Fruit fly (Drosophila melanogaster) whole organism, embryonic: ENCODE results near the gene mthl11.

Source experiments
- Aef1 ChIP-seq: fragments of 200-800 bp; sonication (Bioruptor generic); IDR thresholded peaks from 3 replicates; pipeline ENCODE4 v1.3.6; 2022; ENCODE audit warnings: missing biosample characterization, missing genetic modification characterization
- CG10274 ChIP-seq: fragments of 200-800 bp; sonication (Bioruptor generic); optimal IDR thresholded peaks from 3 replicates; lab custom pipeline; 2017; ENCODE audit warnings: missing biosample characterization, mild to moderate bottlenecking, missing genetic modification characterization
- CG10366 ChIP-seq: fragments of 200-800 bp; sonication (Bioruptor generic); IDR thresholded peaks from 2 replicates; pipeline ENCODE4 v1.3.6; 2022; ENCODE audit warnings: missing biosample characterization, missing genetic modification characterization
- CG11247 ChIP-seq: fragments of 200-800 bp; sonication (Bioruptor generic); IDR thresholded peaks from 2 replicates; pipeline ENCODE4 v1.3.6; 2022; ENCODE audit warnings: missing biosample characterization, missing genetic modification characterization
- CG11695 ChIP-seq: fragments of 200-800 bp; sonication (Bioruptor generic); IDR thresholded peaks from 3 replicates; pipeline ENCODE4 v1.3.6; 2022; ENCODE audit warnings: missing biosample characterization, missing genetic modification characterization
- CG12659 ChIP-seq: fragments of 200-800 bp; sonication (Bioruptor generic); optimal IDR thresholded peaks from 3 replicates; lab custom pipeline; 2017; ENCODE audit warnings: mild to moderate bottlenecking, missing biosample characterization, missing genetic modification reagents, missing genetic modification characterization
- CG12744 ChIP-seq: fragments of 200-800 bp; sonication (Bioruptor generic); optimal IDR thresholded peaks from 2 replicates; lab custom pipeline; 2016; ENCODE audit warnings: missing biosample characterization, missing genetic modification characterization
- CG14014 ChIP-seq: fragments of 200-800 bp; sonication (Bioruptor generic); IDR thresholded peaks from 2 replicates; pipeline ENCODE4 v1.3.6; 2022; ENCODE audit warnings: missing biosample characterization, missing genetic modification characterization
- CG16779 ChIP-seq: fragments of 200-800 bp; sonication (Bioruptor generic); IDR thresholded peaks from 2 replicates; pipeline ENCODE4 v1.3.6; 2022; ENCODE audit warnings: missing biosample characterization, missing genetic modification characterization
- CG17829 ChIP-seq: fragments of 200-800 bp; optimal IDR thresholded peaks from 2 replicates; lab custom pipeline; 2019; ENCODE audit warnings: missing biosample characterization, mild to moderate bottlenecking, missing genetic modification characterization, moderate library complexity
- CG18619 ChIP-seq: fragments of 200-800 bp; sonication (Bioruptor generic); optimal IDR thresholded peaks from 3 replicates; lab custom pipeline; 2017; ENCODE audit warnings: missing biosample characterization, mild to moderate bottlenecking, missing genetic modification characterization
- CG2889 ChIP-seq: fragments of 200-800 bp; sonication (Bioruptor generic); IDR thresholded peaks from 3 replicates; pipeline ENCODE4 v1.3.6; 2022; ENCODE audit warnings: missing biosample characterization, missing genetic modification characterization
- CG3065 ChIP-seq: fragments of 200-800 bp; sonication (Bioruptor generic); optimal IDR thresholded peaks from 2 replicates; lab custom pipeline; 2016; ENCODE audit warnings: missing biosample characterization, missing genetic modification characterization
- CG4282 ChIP-seq: fragments of 200-800 bp; sonication (Bioruptor generic); optimal IDR thresholded peaks from 2 replicates; lab custom pipeline; 2016; ENCODE audit warnings: missing biosample characterization, missing genetic modification characterization
- CG4404 ChIP-seq: fragments of 200-800 bp; sonication (Bioruptor generic); IDR thresholded peaks from 2 replicates; pipeline ENCODE4 v1.3.6; 2022; ENCODE audit warnings: missing biosample characterization, missing genetic modification characterization
- CG6272 ChIP-seq: fragments of 200-800 bp; sonication (Bioruptor generic); IDR thresholded peaks from 2 replicates; pipeline ENCODE4 v1.3.6; 2022; ENCODE audit warnings: missing biosample characterization, missing genetic modification characterization
- CG7271 ChIP-seq: fragments of 200-800 bp; sonication (Bioruptor generic); optimal IDR thresholded peaks from 2 replicates; lab custom pipeline; 2018; ENCODE audit warnings: missing biosample characterization, mild to moderate bottlenecking, missing genetic modification characterization, moderate library complexity
- CG8359 ChIP-seq: fragments of 200-800 bp; sonication (Bioruptor generic); optimal IDR thresholded peaks from 2 replicates; lab custom pipeline; 2017; ENCODE audit warnings: missing biosample characterization, mild to moderate bottlenecking, missing genetic modification characterization, borderline replicate concordance
- CG9609 ChIP-seq: fragments of 200-800 bp; sonication (Bioruptor generic); optimal IDR thresholded peaks from 3 replicates; lab custom pipeline; 2016; ENCODE audit warnings: missing biosample characterization, missing genetic modification characterization
- CG9876 ChIP-seq: fragments of 200-800 bp; sonication (Bioruptor generic); optimal IDR thresholded peaks from 2 replicates; lab custom pipeline; 2016; ENCODE audit warnings: missing biosample characterization, missing genetic modification characterization
- CkIIα-i1 ChIP-seq: fragments of 200-800 bp; sonication (Bioruptor generic); IDR thresholded peaks from 2 replicates; pipeline ENCODE4 v1.3.6; 2022; ENCODE audit warnings: missing biosample characterization, missing genetic modification characterization
- CrebB ChIP-seq: fragments of 200-800 bp; sonication (Bioruptor generic); optimal IDR thresholded peaks from 3 replicates; lab custom pipeline; 2018; ENCODE audit warnings: missing biosample characterization, mild to moderate bottlenecking, missing genetic modification characterization
- Dek ChIP-seq: fragments of 200-800 bp; sonication (Bioruptor generic); optimal IDR thresholded peaks from 3 replicates; lab custom pipeline; 2019; ENCODE audit warnings: missing biosample characterization, mild to moderate bottlenecking, missing genetic modification characterization, moderate library complexity
- Dref ChIP-seq: fragments of 200-800 bp; sonication (Bioruptor generic); IDR thresholded peaks from 2 replicates; pipeline ENCODE4 v1.3.6; 2022; ENCODE audit warnings: missing biosample characterization, missing genetic modification characterization
- Fer3 ChIP-seq: fragments of 200-800 bp; sonication (Bioruptor generic); optimal IDR thresholded peaks from 2 replicates; lab custom pipeline; 2018; ENCODE audit warnings: missing biosample characterization, mild to moderate bottlenecking, missing genetic modification characterization, moderate library complexity
- H15 ChIP-seq: fragments of 200-800 bp; sonication (Bioruptor generic); IDR thresholded peaks from 3 replicates; pipeline ENCODE4 v1.3.6; 2022; ENCODE audit warnings: missing biosample characterization, missing genetic modification characterization
- HmgD ChIP-seq: fragments of 200-800 bp; sonication (Bioruptor generic); optimal IDR thresholded peaks from 3 replicates; lab custom pipeline; 2016; ENCODE audit warnings: missing biosample characterization, missing genetic modification characterization
- Hr3 ChIP-seq: fragments of 200-800 bp; sonication (Bioruptor generic); optimal IDR thresholded peaks from 3 replicates; lab custom pipeline; 2016; ENCODE audit warnings: missing biosample characterization, missing genetic modification characterization
- Kr ChIP-seq: fragments of 200-800 bp; sonication (Bioruptor generic); optimal IDR thresholded peaks from 2 replicates; lab custom pipeline; 2017; ENCODE audit warnings: missing biosample characterization, mild to moderate bottlenecking, missing genetic modification characterization
- Optix ChIP-seq: fragments of 200-800 bp; sonication (Bioruptor generic); IDR thresholded peaks from 3 replicates; pipeline ENCODE4 v1.3.6; 2022; ENCODE audit warnings: missing biosample characterization, missing genetic modification characterization
- Scr ChIP-seq: fragments of 200-800 bp; sonication (Bioruptor generic); IDR thresholded peaks from 2 replicates; pipeline ENCODE4 v1.3.6; 2022; ENCODE audit warnings: missing biosample characterization, missing genetic modification characterization; ENCODE audit not compliant: partially characterized antibody
- Six4 ChIP-seq: fragments of 200-800 bp; sonication (Bioruptor generic); optimal IDR thresholded peaks from 2 replicates; lab custom pipeline; 2016; ENCODE audit warnings: missing biosample characterization, missing genetic modification characterization
- ac ChIP-seq: fragments of 200-800 bp; sonication (Bioruptor generic); optimal IDR thresholded peaks from 3 replicates; lab custom pipeline; 2017; ENCODE audit warnings: missing biosample characterization, mild to moderate bottlenecking, missing genetic modification characterization
- cg ChIP-seq: fragments of 200-800 bp; sonication (Bioruptor generic); optimal IDR thresholded peaks from 3 replicates; lab custom pipeline; 2019; ENCODE audit warnings: missing biosample characterization, mild to moderate bottlenecking, missing genetic modification characterization, moderate library complexity
- ci ChIP-seq: fragments of 200-800 bp; sonication (Bioruptor generic); IDR thresholded peaks from 3 replicates; pipeline ENCODE4 v1.3.6; 2022; ENCODE audit warnings: missing biosample characterization, missing genetic modification characterization
- fd96Cb ChIP-seq: fragments of 200-800 bp; sonication (Bioruptor generic); optimal IDR thresholded peaks from 2 replicates; lab custom pipeline; 2018; ENCODE audit warnings: missing biosample characterization, mild to moderate bottlenecking, missing genetic modification characterization, moderate library complexity
- gfzf ChIP-seq: fragments of 200-800 bp; sonication (Bioruptor generic); optimal IDR thresholded peaks from 2 replicates; lab custom pipeline; 2016; ENCODE audit warnings: missing biosample characterization, mild to moderate bottlenecking, missing genetic modification characterization, moderate library complexity
- h ChIP-seq: fragments of >200 bp; optimal IDR thresholded peaks from 2 replicates; lab custom pipeline; 2017
- her ChIP-seq: fragments of 200-800 bp; sonication (Bioruptor generic); optimal IDR thresholded peaks from 2 replicates; lab custom pipeline; 2016; ENCODE audit warnings: missing biosample characterization, missing genetic modification characterization
- mam ChIP-seq: fragments of 200-800 bp; sonication (Bioruptor generic); optimal IDR thresholded peaks from 3 replicates; lab custom pipeline; 2016; ENCODE audit warnings: missing biosample characterization, missing genetic modification characterization
- onecut ChIP-seq: fragments of 200-800 bp; sonication (Bioruptor generic); IDR thresholded peaks from 2 replicates; pipeline ENCODE4 v1.3.6; 2022; ENCODE audit warnings: missing biosample characterization, missing genetic modification characterization
- pb ChIP-seq: fragments of 200-800 bp; sonication (Bioruptor generic); optimal IDR thresholded peaks from 3 replicates; lab custom pipeline; 2016; ENCODE audit warnings: missing biosample characterization, missing genetic modification characterization
- peb ChIP-seq: fragments of 200-800 bp; sonication (Bioruptor generic); IDR thresholded peaks from 2 replicates; pipeline ENCODE4 v1.3.6; 2022; ENCODE audit warnings: missing biosample characterization, missing genetic modification characterization
- repo ChIP-seq: fragments of 200-800 bp; sonication (Bioruptor generic); optimal IDR thresholded peaks from 2 replicates; lab custom pipeline; 2016; ENCODE audit warnings: missing biosample characterization, missing genetic modification characterization
- rib ChIP-seq: fragments of 200-800 bp; sonication (Bioruptor generic); IDR thresholded peaks from 2 replicates; pipeline ENCODE4 v1.3.6; 2022; ENCODE audit warnings: missing biosample characterization, missing genetic modification characterization
- slp2 ChIP-seq: fragments of 200-800 bp; sonication (Bioruptor generic); optimal IDR thresholded peaks from 2 replicates; lab custom pipeline; 2016; ENCODE audit warnings: missing biosample characterization, missing genetic modification characterization
- sr ChIP-seq: fragments of 200-800 bp; sonication (Bioruptor generic); IDR thresholded peaks from 3 replicates; pipeline ENCODE4 v1.3.6; 2022; ENCODE audit warnings: missing biosample characterization, missing genetic modification characterization
- stwl ChIP-seq: fragments of 200-800 bp; sonication (Bioruptor generic); optimal IDR thresholded peaks from 3 replicates; lab custom pipeline; 2018; ENCODE audit warnings: missing biosample characterization, mild to moderate bottlenecking, missing genetic modification characterization, moderate library complexity
- trem ChIP-seq: fragments of 200-800 bp; optimal IDR thresholded peaks from 3 replicates; lab custom pipeline; 2019; ENCODE audit warnings: missing biosample characterization, mild to moderate bottlenecking, missing genetic modification characterization, moderate library complexity
- vvl ChIP-seq: fragments of 200-800 bp; sonication (Bioruptor generic); IDR thresholded peaks from 2 replicates; pipeline ENCODE4 v1.3.6; 2022; ENCODE audit warnings: missing biosample characterization, missing genetic modification characterization
- zfh1 ChIP-seq: fragments of 200-800 bp; sonication (Bioruptor generic); IDR thresholded peaks from 3 replicates; pipeline ENCODE4 v1.3.6; 2022; ENCODE audit warnings: missing biosample characterization, missing genetic modification characterization
- zfh2 ChIP-seq: fragments of 200-800 bp; sonication (Bioruptor generic); optimal IDR thresholded peaks from 2 replicates; lab custom pipeline; 2016; ENCODE audit warnings: missing biosample characterization, missing genetic modification characterization

Gene mthl11

dm6 chr3R:10353932-10354703 is 46.7 kb upstream of the mthl11 start (continued):
- TF ChIP-seq fd96Cb (tag; lab: Kevin White, UChicago): peak; percentile 45
- peak; percentile 6 for TF ChIP-seq CG18619 (GFP tag; lab: Kevin White, UChicago)
- TF ChIP-seq Dref (GFP tag; lab: Robert Waterston, UW): no peak
- peak; percentile 67 for TF ChIP-seq CG17829 (tag; lab: Kevin White, UChicago)
- TF ChIP-seq gfzf (GFP tag; lab: Kevin White, UChicago): no peak
- no peak for TF ChIP-seq pb (GFP tag; lab: Kevin White, UChicago)
- peak; percentile 85 for TF ChIP-seq ac (GFP tag; lab: Kevin White, UChicago)
- no peak for TF ChIP-seq CrebB (tag; lab: Kevin White, UChicago)
- no peak for TF ChIP-seq zfh1 (GFP tag; lab: Robert Waterston, UW)
- TF ChIP-seq CG10366: no peak
- no peak for TF ChIP-seq HmgD (GFP tag; lab: Kevin White, UChicago)
- no peak for TF ChIP-seq CG11247
- TF ChIP-seq trem: peak; percentile 45
- no peak for TF ChIP-seq Optix (GFP tag; lab: Robert Waterston, UW)
- TF ChIP-seq CG4404: no peak
- TF ChIP-seq CG12659 (GFP tag; lab: Kevin White, UChicago): no peak
- TF ChIP-seq Aef1 (GFP tag; lab: Robert Waterston, UW): no peak
- no peak for TF ChIP-seq mam (GFP tag; lab: Kevin White, UChicago)
- TF ChIP-seq CG2889: no peak
- TF ChIP-seq CG9876 (GFP tag; lab: Kevin White, UChicago): no peak
- no peak for TF ChIP-seq CG7271 (tag; lab: Kevin White, UChicago)
- no peak for TF ChIP-seq h (lab: Kevin White, UChicago)
- no peak for TF ChIP-seq Fer3 (tag; lab: Kevin White, UChicago)
- no peak for TF ChIP-seq CG9609 (GFP tag; lab: Kevin White, UChicago)
- no peak for TF ChIP-seq Six4 (GFP tag; lab: Kevin White, UChicago)
- TF ChIP-seq cg (GFP tag; lab: Kevin White, UChicago): peak; percentile 2
- TF ChIP-seq CkIIα-i1 (GFP tag; lab: Robert Waterston, UW): no peak
- TF ChIP-seq CG6272: no peak
- TF ChIP-seq Scr (GFP tag; lab: Robert Waterston, UW): no peak
- no peak for TF ChIP-seq CG14014 (GFP tag; lab: Robert Waterston, UW)
- no peak for TF ChIP-seq CG12744 (GFP tag; lab: Kevin White, UChicago)
- peak; percentile 50 for TF ChIP-seq onecut (GFP tag; lab: Robert Waterston, UW)
- no peak for TF ChIP-seq CG11695
- TF ChIP-seq CG3065 (GFP tag; lab: Kevin White, UChicago): no peak
- TF ChIP-seq ci (GFP tag; lab: Robert Waterston, UW): no peak
- no peak for TF ChIP-seq CG4282
- no peak for TF ChIP-seq repo (GFP tag; lab: Kevin White, UChicago)
- TF ChIP-seq stwl (tag; lab: Kevin White, UChicago): peak; percentile 11
- no peak for TF ChIP-seq zfh2 (GFP tag; lab: Kevin White, UChicago)
- no peak for TF ChIP-seq peb (GFP tag; lab: Robert Waterston, UW)
- TF ChIP-seq Dek: no peak
- TF ChIP-seq CG8359 (GFP tag; lab: Kevin White, UChicago): no peak
- TF ChIP-seq CG16779 (GFP tag; lab: Robert Waterston, UW): no peak
- no peak for TF ChIP-seq slp2 (GFP tag; lab: Kevin White, UChicago)
- TF ChIP-seq her (GFP tag; lab: Kevin White, UChicago): no peak
- TF ChIP-seq CG10274 (GFP tag; lab: Kevin White, UChicago): no peak
- TF ChIP-seq sr: no peak
- TF ChIP-seq vvl (GFP tag; lab: Robert Waterston, UW): no peak
- TF ChIP-seq Kr (GFP tag; lab: Kevin White, UChicago): peak; percentile 58
- TF ChIP-seq rib (GFP tag; lab: Robert Waterston, UW): no peak
- no peak for TF ChIP-seq H15 (GFP tag; lab: Robert Waterston, UW)
- TF ChIP-seq Hr3 (GFP tag; lab: Kevin White, UChicago): no peak
